Worm (Caenorhabditis elegans) whole organism, late embryonic: Measurements from ENCODE around the gene B0244.17.

Source experiments
- C08G9.2 ChIP-seq: sonication (generic microtip); optimal IDR thresholded peaks from 2 replicates; lab custom pipeline; 2016; ENCODE audit warnings: mild to moderate bottlenecking, missing genetic modification characterization, moderate library complexity, missing compliant biosample characterization
- K09A11.1 ChIP-seq: sonication (generic microtip); optimal IDR thresholded peaks from 2 replicates; lab custom pipeline; 2017; ENCODE audit warnings: antibody characterized with exemption, mild to moderate bottlenecking, missing genetic modification characterization, missing compliant biosample characterization; ENCODE audit not compliant: insufficient read depth
- T23F11.4 ChIP-seq: fragments of 200-800 bp; sonication (Bioruptor generic); optimal IDR thresholded peaks from 2 replicates; lab custom pipeline; 2018; ENCODE audit warnings: mild to moderate bottlenecking, missing genetic modification characterization, missing compliant biosample characterization
- Y22D7AL.16 ChIP-seq: sonication (generic microtip); optimal IDR thresholded peaks from 2 replicates; lab custom pipeline; 2016; ENCODE audit warnings: missing genetic modification characterization, missing compliant biosample characterization
- ama-1 ChIP-seq: fragments of 150-350 bp; optimal IDR thresholded peaks from 2 replicates; lab custom pipeline; 2014
- ceh-14 ChIP-seq: sonication (generic microtip); optimal IDR thresholded peaks from 2 replicates; lab custom pipeline; 2016; ENCODE audit warnings: missing genotype, missing genetic modification characterization, missing compliant biosample characterization
- ceh-18 ChIP-seq: sonication (generic microtip); optimal IDR thresholded peaks from 2 replicates; lab custom pipeline; 2016; ENCODE audit warnings: missing genetic modification characterization, missing compliant biosample characterization
- ceh-2 ChIP-seq: sonication (generic microtip); optimal IDR thresholded peaks from 2 replicates; lab custom pipeline; 2016; ENCODE audit warnings: missing genotype, missing genetic modification characterization, missing compliant biosample characterization
- ceh-22 ChIP-seq: sonication (generic microtip); optimal IDR thresholded peaks from 2 replicates; lab custom pipeline; 2017; ENCODE audit warnings: missing biosample characterization, missing genetic modification characterization
- ceh-24 ChIP-seq: sonication (generic microtip); optimal IDR thresholded peaks from 2 replicates; lab custom pipeline; 2016; ENCODE audit warnings: mild to moderate bottlenecking, missing genetic modification characterization, missing compliant biosample characterization
- ceh-31 ChIP-seq: sonication (generic microtip); optimal IDR thresholded peaks from 2 replicates; lab custom pipeline; 2016; ENCODE audit warnings: missing genetic modification characterization, missing compliant biosample characterization
- ceh-34 ChIP-seq: sonication (generic microtip); optimal IDR thresholded peaks from 2 replicates; lab custom pipeline; 2016; ENCODE audit warnings: mild to moderate bottlenecking, missing genetic modification characterization, missing compliant biosample characterization
- ceh-48 ChIP-seq: sonication (generic microtip); optimal IDR thresholded peaks from 2 replicates; lab custom pipeline; 2016; ENCODE audit warnings: missing genetic modification characterization, inconsistent platforms, missing compliant biosample characterization
- ceh-6 ChIP-seq: fragments of 200-800 bp; sonication (Bioruptor generic); optimal IDR thresholded peaks from 2 replicates; lab custom pipeline; 2018; ENCODE audit warnings: mild to moderate bottlenecking, missing genetic modification characterization, missing compliant biosample characterization
- dmd-4 ChIP-seq: sonication (generic microtip); optimal IDR thresholded peaks from 2 replicates; lab custom pipeline; 2016; ENCODE audit warnings: borderline replicate concordance, missing genetic modification characterization, missing compliant biosample characterization
- elt-4 ChIP-seq: sonication (generic microtip); optimal IDR thresholded peaks from 2 replicates; lab custom pipeline; 2016; ENCODE audit warnings: missing genetic modification characterization, missing compliant biosample characterization
- ets-4 ChIP-seq: sonication (generic microtip); optimal IDR thresholded peaks from 2 replicates; lab custom pipeline; 2016; ENCODE audit warnings: missing genetic modification characterization, missing compliant biosample characterization
- eyg-1 ChIP-seq: sonication (generic microtip); optimal IDR thresholded peaks from 2 replicates; lab custom pipeline; 2016; ENCODE audit warnings: missing genotype, missing genetic modification characterization, missing compliant biosample characterization
- fkh-6 ChIP-seq: sonication (generic microtip); optimal IDR thresholded peaks from 2 replicates; lab custom pipeline; 2016; ENCODE audit warnings: missing genetic modification characterization, missing compliant biosample characterization
- gmeb-2 ChIP-seq: sonication (generic microtip); optimal IDR thresholded peaks from 2 replicates; lab custom pipeline; 2016; ENCODE audit warnings: missing genetic modification characterization, inconsistent platforms, missing compliant biosample characterization
- hlh-13 ChIP-seq: fragments of 200-800 bp; sonication (Bioruptor generic); optimal IDR thresholded peaks from 2 replicates; lab custom pipeline; 2018; ENCODE audit warnings: mild to moderate bottlenecking, missing genetic modification characterization, missing compliant biosample characterization
- hlh-15 ChIP-seq: sonication (generic microtip); optimal IDR thresholded peaks from 2 replicates; lab custom pipeline; 2016; ENCODE audit warnings: missing genetic modification characterization, missing compliant biosample characterization
- hlh-30 ChIP-seq: sonication (generic microtip); optimal IDR thresholded peaks from 2 replicates; lab custom pipeline; 2017; ENCODE audit warnings: antibody characterized with exemption, missing genetic modification characterization, missing compliant biosample characterization; ENCODE audit not compliant: insufficient read depth
- hlh-6 ChIP-seq: sonication (generic microtip); optimal IDR thresholded peaks from 2 replicates; lab custom pipeline; 2016; ENCODE audit warnings: missing genotype, missing genetic modification characterization, missing compliant biosample characterization
- lim-6 ChIP-seq: sonication (generic microtip); optimal IDR thresholded peaks from 2 replicates; lab custom pipeline; 2016; ENCODE audit warnings: missing genetic modification characterization, missing compliant biosample characterization
- madf-2 ChIP-seq: sonication (generic microtip); optimal IDR thresholded peaks from 2 replicates; lab custom pipeline; 2017; ENCODE audit warnings: missing genetic modification characterization, missing compliant biosample characterization
- mec-3 ChIP-seq: sonication (generic microtip); optimal IDR thresholded peaks from 2 replicates; lab custom pipeline; 2016; ENCODE audit warnings: borderline replicate concordance, missing genetic modification characterization, missing compliant biosample characterization
- nhr-11 ChIP-seq: fragments of 150-350 bp; optimal IDR thresholded peaks from 2 replicates; lab custom pipeline; 2014; ENCODE audit warnings: missing biosample characterization, missing genetic modification characterization
- npax-4 ChIP-seq: sonication (generic microtip); optimal IDR thresholded peaks from 2 replicates; lab custom pipeline; 2016; ENCODE audit warnings: missing genetic modification characterization, missing compliant biosample characterization
- odd-2 ChIP-seq: sonication (generic microtip); optimal IDR thresholded peaks from 2 replicates; lab custom pipeline; 2017; ENCODE audit warnings: antibody characterized with exemption, mild to moderate bottlenecking, missing genetic modification characterization, missing compliant biosample characterization
- pat-9 ChIP-seq: fragments of 200-800 bp; sonication (Bioruptor generic); optimal IDR thresholded peaks from 2 replicates; lab custom pipeline; 2018; ENCODE audit warnings: mild to moderate bottlenecking, missing genetic modification characterization, moderate library complexity, missing compliant biosample characterization
- pax-1 ChIP-seq: fragments of 150-350 bp; optimal IDR thresholded peaks from 2 replicates; lab custom pipeline; 2014; ENCODE audit warnings: missing biosample characterization, missing genetic modification characterization
- pha-2 ChIP-seq: sonication (generic microtip); optimal IDR thresholded peaks from 2 replicates; lab custom pipeline; 2017; ENCODE audit warnings: mild to moderate bottlenecking, missing genetic modification characterization, missing compliant biosample characterization
- pha-4 ChIP-seq: fragments of 150-350 bp; optimal IDR thresholded peaks from 2 replicates; lab custom pipeline; 2018; ENCODE audit warnings: missing biosample characterization, missing genetic modification reagents, missing genetic modification characterization
- pros-1 ChIP-seq: fragments of 150-350 bp; optimal IDR thresholded peaks from 2 replicates; lab custom pipeline; 2014; ENCODE audit warnings: missing biosample characterization, missing genetic modification reagents, missing genetic modification characterization
- ref-2 ChIP-seq: sonication (generic microtip); optimal IDR thresholded peaks from 2 replicates; lab custom pipeline; 2016; ENCODE audit warnings: missing genetic modification characterization, missing compliant biosample characterization
- rnt-1 ChIP-seq: sonication (generic microtip); optimal IDR thresholded peaks from 2 replicates; lab custom pipeline; 2016; ENCODE audit warnings: missing genetic modification characterization, missing compliant biosample characterization
- sox-4 ChIP-seq: sonication (generic microtip); optimal IDR thresholded peaks from 2 replicates; lab custom pipeline; 2017; ENCODE audit warnings: mild to moderate bottlenecking, missing genetic modification characterization, inconsistent platforms, missing compliant biosample characterization
- tbx-2 ChIP-seq: sonication (generic microtip); optimal IDR thresholded peaks from 2 replicates; lab custom pipeline; 2016; ENCODE audit warnings: missing genetic modification characterization, missing compliant biosample characterization
- tbx-7 ChIP-seq: sonication (generic microtip); optimal IDR thresholded peaks from 2 replicates; lab custom pipeline; 2016; ENCODE audit warnings: missing genotype, missing genetic modification characterization, missing compliant biosample characterization
- unc-42 ChIP-seq: sonication (generic microtip); optimal IDR thresholded peaks from 2 replicates; lab custom pipeline; 2016; ENCODE audit warnings: missing genotype, missing genetic modification characterization, missing compliant biosample characterization
- unc-86 ChIP-seq: sonication (generic microtip); optimal IDR thresholded peaks from 2 replicates; lab custom pipeline; 2016; ENCODE audit warnings: missing genetic modification characterization, missing compliant biosample characterization
- zip-5 ChIP-seq: sonication (generic microtip); optimal IDR thresholded peaks from 2 replicates; lab custom pipeline; 2016; ENCODE audit warnings: missing genetic modification characterization, missing compliant biosample characterization
- ztf-16 ChIP-seq: sonication (generic microtip); optimal IDR thresholded peaks from 2 replicates; lab custom pipeline; 2017; ENCODE audit warnings: missing genetic modification characterization, missing compliant biosample characterization

Gene B0244.17

DNA sequence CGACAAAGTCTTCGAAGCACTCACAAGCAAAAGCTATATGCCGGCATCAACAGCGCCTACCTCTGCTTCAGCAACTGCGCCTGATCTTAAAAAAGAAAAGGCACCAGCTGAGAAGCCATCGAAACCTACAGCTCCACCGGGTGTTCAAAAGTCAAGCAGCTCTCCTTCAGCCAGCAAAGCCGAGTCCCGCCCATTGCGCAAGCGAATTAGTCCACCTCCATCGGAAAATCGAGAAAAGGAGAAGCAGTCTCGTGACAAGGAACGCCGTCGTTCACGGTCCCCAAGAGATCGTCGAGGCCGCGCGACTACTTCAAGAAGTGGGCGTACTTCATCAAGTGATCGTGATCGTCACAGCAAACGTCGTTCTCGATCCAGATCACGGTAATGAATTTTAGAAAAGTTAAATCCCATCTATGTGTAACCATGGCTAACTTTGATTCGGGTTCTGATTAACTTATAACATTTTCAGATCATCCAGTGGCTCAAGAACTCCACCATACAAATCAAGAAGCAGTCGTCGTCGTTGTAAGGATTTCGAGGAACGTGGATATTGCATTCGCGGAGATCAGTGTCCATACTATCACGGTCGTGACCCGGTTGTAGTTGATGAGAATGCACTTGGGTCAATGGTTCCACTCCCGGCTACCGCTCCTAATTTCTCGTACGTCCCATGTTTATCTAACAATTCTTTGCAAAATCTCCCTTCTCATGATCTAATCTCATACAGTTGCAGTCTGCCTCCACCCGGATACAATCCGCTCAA, 21.0 kb upstream of the B0244.17 start:
- TF ChIP-seq mec-3 = no peak
- TF ChIP-seq unc-42 (tag; lab: Kevin White, UChicago) = no peak
- TF ChIP-seq hlh-15 = no peak
- no peak for TF ChIP-seq K09A11.1 (tag; lab: Kevin White, UChicago)
- no peak for TF ChIP-seq lim-6 (tag; lab: Kevin White, UChicago)
- TF ChIP-seq madf-2 (tag; lab: Kevin White, UChicago) = no peak
- no peak for TF ChIP-seq fkh-6
- no peak for TF ChIP-seq pros-1 (tag; lab: Kevin White, UChicago)
- TF ChIP-seq ceh-31 (tag; lab: Kevin White, UChicago) = no peak

DNA sequence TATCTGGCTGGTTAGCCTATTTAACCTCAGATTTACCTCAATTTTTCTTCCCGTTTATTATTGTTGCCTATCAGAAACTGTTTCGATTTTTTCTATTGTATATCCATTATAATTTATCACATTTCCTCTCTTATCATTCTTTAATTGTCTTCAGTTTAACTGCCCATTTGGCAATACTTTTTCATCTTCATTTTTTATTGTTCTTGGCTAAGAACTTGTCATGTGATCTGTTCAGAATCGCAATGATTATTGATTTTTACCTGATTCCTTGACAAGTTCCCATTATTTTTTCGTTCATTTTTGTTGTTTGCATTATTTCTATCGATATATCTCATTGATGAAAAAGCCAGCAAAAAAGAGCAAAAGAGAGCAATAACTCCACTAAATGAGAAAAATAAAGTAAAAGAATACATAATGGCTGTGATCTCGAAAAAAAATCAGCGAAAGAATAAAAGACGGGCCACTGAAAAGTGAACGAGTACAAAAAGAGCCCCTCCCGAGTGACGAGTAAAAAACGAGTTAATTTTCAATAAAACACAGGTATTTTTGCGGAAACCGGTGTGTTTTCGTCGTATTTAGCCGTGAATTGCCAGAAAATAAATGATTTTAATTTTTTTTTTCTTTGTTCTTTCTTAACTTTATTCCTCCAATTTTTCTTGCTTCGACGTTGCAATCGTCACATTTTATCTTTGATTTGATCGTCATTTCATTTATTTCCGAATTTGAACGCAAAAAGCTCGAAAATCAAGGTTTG, 18.6 kb upstream of the B0244.17 start, which contains the start of gene arf-1:
Gene arf-1, plus strand, starts transcription at position 657 of the 754 bp plus-strand sequence.
- TF ChIP-seq hlh-6 (tag; lab: Kevin White, UChicago) (no peak), ceh-6 (GFP tag; lab: Kevin White, UChicago) (no peak), ets-4 (no peak), ama-1 (lab: Kevin White, UChicago) (no peak), fkh-6 (no peak)

DNA sequence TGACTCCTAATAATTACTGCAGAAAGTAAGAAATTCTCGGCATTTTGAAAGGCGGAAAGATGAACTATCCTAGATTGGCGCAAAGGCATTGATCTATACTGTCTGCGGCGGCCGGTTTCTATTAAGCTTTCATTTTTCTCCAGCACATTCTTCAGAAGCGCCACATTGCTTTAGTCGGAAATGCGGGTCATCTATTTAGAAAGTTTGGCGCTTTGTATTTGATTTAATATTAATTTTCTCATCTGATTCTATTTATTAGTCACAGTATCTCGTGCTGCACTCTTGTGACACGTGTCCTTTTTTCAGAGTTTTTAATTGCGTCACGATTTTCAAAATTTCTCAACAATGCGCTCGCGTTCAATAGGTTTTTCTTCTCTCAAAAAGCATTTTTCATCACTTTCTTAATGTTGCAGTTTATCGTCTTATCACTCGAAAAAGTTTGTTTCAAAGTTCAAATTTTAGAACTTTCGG, 18.0 kb upstream of the B0244.17 start:
- no peak for TF ChIP-seq ceh-24 (tag; lab: Kevin White, UChicago)
- no peak for TF ChIP-seq T23F11.4
- TF ChIP-seq ref-2 = no peak
- no peak for TF ChIP-seq lim-6 (tag; lab: Kevin White, UChicago)
- TF ChIP-seq ceh-34 (tag; lab: Kevin White, UChicago) = no peak
- TF ChIP-seq npax-4 (tag; lab: Kevin White, UChicago) = no peak
- TF ChIP-seq madf-2 (tag; lab: Kevin White, UChicago) = no peak
- TF ChIP-seq pha-2 (tag; lab: Kevin White, UChicago) = no peak
- TF ChIP-seq ztf-16 = no peak
- TF ChIP-seq ceh-2 (tag; lab: Kevin White, UChicago) = no peak
- TF ChIP-seq unc-86 (tag; lab: Kevin White, UChicago) = no peak
- TF ChIP-seq hlh-13 (GFP tag; lab: Kevin White, UChicago) = no peak
- TF ChIP-seq hlh-6 (tag; lab: Kevin White, UChicago) = no peak
- TF ChIP-seq elt-4 (tag; lab: Kevin White, UChicago) = no peak
- TF ChIP-seq tbx-2 (tag; lab: Kevin White, UChicago) = no peak

DNA sequence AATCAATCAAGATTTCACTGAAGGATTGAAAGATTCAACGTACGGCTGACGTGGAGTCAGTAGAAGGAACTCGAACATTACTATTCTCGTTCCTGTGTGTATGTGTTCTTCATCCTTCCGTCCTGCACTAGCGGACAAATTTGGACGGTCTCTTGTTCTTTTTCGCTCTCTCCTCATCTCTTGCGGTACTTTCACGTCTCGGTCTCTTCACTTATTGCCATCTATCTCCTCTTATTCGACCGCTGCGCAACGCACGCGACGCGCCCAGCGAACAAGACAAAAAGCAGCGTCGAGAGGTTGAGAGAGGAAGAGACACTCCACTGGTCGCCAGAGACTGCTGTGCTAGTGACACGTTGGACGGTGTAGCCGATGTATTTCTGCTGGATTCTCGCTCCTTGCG, 17.6 kb upstream of the B0244.17 start:
- TF ChIP-seq unc-86 (tag; lab: Kevin White, UChicago) (no peak), pros-1 (tag; lab: Kevin White, UChicago) (peak; percentile 71), eyg-1 (no peak), ref-2 (peak; percentile 77), nhr-11 (tag; lab: Kevin White, UChicago) (no peak), odd-2 (tag; lab: Kevin White, UChicago) (no peak), hlh-6 (tag; lab: Kevin White, UChicago) (peak; percentile 61), ceh-6 (GFP tag; lab: Kevin White, UChicago) (no peak), dmd-4 (tag; lab: Kevin White, UChicago) (no peak), hlh-30 (tag; lab: Kevin White, UChicago) (peak; percentile 79), hlh-13 (GFP tag; lab: Kevin White, UChicago) (peak; percentile 26), C08G9.2 (tag; lab: Kevin White, UChicago) (peak; percentile 7), pat-9 (tag; lab: Kevin White, UChicago) (no peak), rnt-1 (tag; lab: Kevin White, UChicago) (peak; percentile 70), ceh-18 (tag; lab: Kevin White, UChicago) (peak; percentile 40), ceh-48 (tag; lab: Kevin White, UChicago) (no peak), tbx-7 (peak; percentile 22), zip-5 (tag; lab: Kevin White, UChicago) (no peak), ceh-22 (tag; lab: Kevin White, UChicago) (peak; percentile 52), pax-1 (tag; lab: Kevin White, UChicago) (no peak), ceh-14 (tag; lab: Kevin White, UChicago) (peak; percentile 24), Y22D7AL.16 (tag; lab: Kevin White, UChicago) (no peak), npax-4 (tag; lab: Kevin White, UChicago) (no peak), sox-4 (no peak), elt-4 (tag; lab: Kevin White, UChicago) (no peak), pha-4 (tag; lab: Kevin White, UChicago) (no peak), pha-2 (tag; lab: Kevin White, UChicago) (no peak), fkh-6 (no peak), gmeb-2 (tag; lab: Kevin White, UChicago) (no peak)
